Worm (Caenorhabditis elegans): ENCODE data around the gene C08E3.13.

DNA sequence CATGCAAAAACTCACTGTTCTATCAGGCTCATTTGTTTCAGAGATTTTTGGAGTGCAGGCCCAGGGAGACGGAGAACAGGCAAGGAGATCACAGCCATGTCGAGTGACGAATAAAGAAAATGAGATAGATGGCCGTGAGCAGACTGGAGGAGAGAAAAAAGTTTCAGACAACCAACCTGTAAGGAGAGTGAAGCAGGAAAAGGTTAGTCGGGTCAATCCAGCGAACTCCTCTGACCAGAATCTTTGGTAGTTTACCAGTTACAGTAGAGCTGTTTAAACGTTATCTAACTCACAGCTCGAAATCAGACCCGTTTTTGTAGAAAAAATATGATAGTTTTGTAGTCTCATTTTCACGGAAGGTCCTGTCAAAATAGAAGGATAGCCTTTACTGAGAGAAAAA, 16.7 kb upstream of the C08E3.13 start, which contains the start of gene fbxb-21:
- TF ChIP-seq ZK546.5 (tag; optimal IDR thresholded peaks at IDR 0.05) (no peak), egl-5 (tag; optimal IDR thresholded peaks at IDR 0.05) (no peak), elt-2 (tag; optimal IDR thresholded peaks at IDR 0.05) (no peak), lin-39 (tag; optimal IDR thresholded peaks at IDR 0.05) (no peak), ama-1 (optimal IDR thresholded peaks at IDR 0.05) (no peak), nhr-237 (tag; optimal IDR thresholded peaks at IDR 0.05) (no peak), snpc-4 (tag; optimal IDR thresholded peaks at IDR 0.05) (no peak), nhr-76 (tag; optimal IDR thresholded peaks at IDR 0.05) (no peak)

Data from whole organism, L3 larva.